Worm (Caenorhabditis elegans): ENCODE data around the gene F32A5.4.

DNA sequence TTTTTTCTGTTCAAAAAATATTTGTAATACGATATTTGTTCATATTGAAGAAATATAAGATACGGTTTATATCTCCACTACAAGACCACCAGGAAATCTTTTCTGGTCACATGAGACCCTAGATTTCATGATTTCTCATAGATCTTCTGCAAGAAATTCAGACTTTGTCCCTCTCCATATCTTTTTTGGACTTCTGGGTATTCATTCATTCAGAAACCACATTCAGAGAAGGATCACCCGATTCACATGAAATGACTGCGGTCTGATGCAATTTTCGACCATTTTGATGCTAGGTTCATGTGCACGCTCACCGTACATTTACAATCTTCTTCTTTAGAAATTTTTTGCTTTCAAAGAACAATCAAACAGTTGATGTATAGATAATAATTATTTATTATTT lies 50.9 kb downstream of the F32A5.4 start:
- TF ChIP-seq ztf-11 (tag; optimal IDR thresholded peaks at IDR 0.05) (no peak), ZK337.2 (GFP tag; IDR thresholded peaks at IDR 0.05) (no peak), aly-2 (tag; optimal IDR thresholded peaks at IDR 0.05) (no peak), nhr-237 (tag; optimal IDR thresholded peaks at IDR 0.05) (no peak), snpc-4 (tag; optimal IDR thresholded peaks at IDR 0.05) (no peak), mxl-3 (GFP tag; optimal IDR thresholded peaks at IDR 0.05) (no peak), ZK546.5 (tag; optimal IDR thresholded peaks at IDR 0.05) (no peak), dpl-1 (GFP tag; optimal IDR thresholded peaks at IDR 0.05) (no peak), dve-1 (tag; optimal IDR thresholded peaks at IDR 0.05; ENCODE audit: insufficient read depth) (no peak), zag-1 (tag; optimal IDR thresholded peaks at IDR 0.05) (no peak)
